Worm (Caenorhabditis elegans): ENCODE measurements around the gene ttc-37.

- TF ChIP-seq nhr-23 (tag; optimal IDR thresholded peaks at IDR 0.05) = no peak
- no peak for TF ChIP-seq zag-1 (tag; optimal IDR thresholded peaks at IDR 0.05)
- no peak for TF ChIP-seq elt-2 (tag; optimal IDR thresholded peaks at IDR 0.05)
- TF ChIP-seq mdl-1 (tag; optimal IDR thresholded peaks at IDR 0.05) = no peak
- TF ChIP-seq unc-62 (GFP tag; optimal IDR thresholded peaks at IDR 0.05) = no peak
- TF ChIP-seq elt-1 (tag; optimal IDR thresholded peaks at IDR 0.05) = no peak
- no peak for TF ChIP-seq nhr-11 (tag; optimal IDR thresholded peaks at IDR 0.05)
- no peak for TF ChIP-seq lin-39 (tag; optimal IDR thresholded peaks at IDR 0.05)
- no peak for TF ChIP-seq elt-3 (tag; optimal IDR thresholded peaks at IDR 0.05)
- TF ChIP-seq nhr-28 (tag; optimal IDR thresholded peaks at IDR 0.05) = no peak
- no peak for TF ChIP-seq ZK546.5 (tag; optimal IDR thresholded peaks at IDR 0.05)
- no peak for TF ChIP-seq egl-27 (tag; optimal IDR thresholded peaks at IDR 0.05)
Measured at ce11 chrV:5155516-5155915, 48.8 kb upstream of the ttc-37 start, which contains the start of gene srx-38.
